Fruit fly (Drosophila melanogaster) whole organism, adult: ENCODE measurements around the gene LpR2.

Source experiments
- CG12768 ChIP-seq: fragments of 200-800 bp; sonication (Bioruptor generic); optimal IDR thresholded peaks from 2 replicates; lab custom pipeline; 2017; ENCODE audit warnings: missing biosample characterization, missing genetic modification characterization, mild to moderate bottlenecking, moderate library complexity, missing genetic modification reagents
- CG33017 ChIP-seq: fragments of 200-800 bp; sonication (Bioruptor generic); optimal IDR thresholded peaks from 2 replicates; lab custom pipeline; 2018; ENCODE audit warnings: missing biosample characterization, mild to moderate bottlenecking, missing genetic modification characterization, moderate library complexity
- CG5204 ChIP-seq: fragments of 200-800 bp; sonication (Bioruptor generic); optimal IDR thresholded peaks from 2 replicates; lab custom pipeline; 2016; ENCODE audit warnings: missing biosample characterization, missing genetic modification characterization
- Crg-1 ChIP-seq: fragments of 200-800 bp; sonication (Bioruptor generic); optimal IDR thresholded peaks from 2 replicates; lab custom pipeline; 2016; ENCODE audit warnings: missing biosample characterization, missing genetic modification characterization
- ovo ChIP-seq: fragments of 200-800 bp; sonication (Bioruptor generic); optimal IDR thresholded peaks from 2 replicates; lab custom pipeline; 2016; ENCODE audit warnings: missing biosample characterization, missing genetic modification characterization

- no peak for TF ChIP-seq ovo (GFP tag; lab: Kevin White, UChicago)
- TF ChIP-seq Crg-1 (GFP tag; lab: Kevin White, UChicago), result no peak
- TF ChIP-seq CG33017 (tag; lab: Kevin White, UChicago), result no peak
- no peak for TF ChIP-seq CG5204 (GFP tag; lab: Kevin White, UChicago)
- no peak for TF ChIP-seq CG12768
These were observed 19.2 kb upstream of the LpR2 start for dm6 chr3R:25759430-25759829.
